Fruit fly (Drosophila melanogaster) whole organism, embryonic: ENCODE measurements around the gene CG32801.

Experiments
- BEAF-32 ChIP-seq: fragments of 200-800 bp; sonication (Bioruptor generic); optimal IDR thresholded peaks from 3 replicates; lab custom pipeline; 2017; ENCODE audit warnings: missing biosample characterization, missing genetic modification characterization, mild to moderate bottlenecking, moderate library complexity, missing genetic modification reagents
- CG10267 ChIP-seq: fragments of 200-800 bp; sonication (Bioruptor generic); optimal IDR thresholded peaks from 2 replicates; lab custom pipeline; 2018; ENCODE audit warnings: missing biosample characterization, mild to moderate bottlenecking, missing genetic modification characterization, moderate library complexity
- CG14014 ChIP-seq: fragments of 200-800 bp; sonication (Bioruptor generic); IDR thresholded peaks from 2 replicates; pipeline ENCODE4 v1.3.6; 2022; ENCODE audit warnings: missing biosample characterization, missing genetic modification characterization
- CG14667 ChIP-seq: fragments of 200-800 bp; sonication (Bioruptor generic); IDR thresholded peaks from 2 replicates; pipeline ENCODE4 v1.3.6; 2022; ENCODE audit warnings: missing biosample characterization, missing genetic modification characterization
- CG14710 ChIP-seq: fragments of 200-800 bp; sonication (Bioruptor generic); optimal IDR thresholded peaks from 3 replicates; lab custom pipeline; 2019; ENCODE audit warnings: missing biosample characterization, mild to moderate bottlenecking, missing genetic modification characterization, moderate library complexity
- CG15696 ChIP-seq: fragments of 200-800 bp; sonication (Bioruptor generic); optimal IDR thresholded peaks from 2 replicates; lab custom pipeline; 2019; ENCODE audit warnings: missing biosample characterization, mild to moderate bottlenecking, missing genetic modification characterization, moderate library complexity
- CG16863 ChIP-seq: fragments of 200-800 bp; sonication (Bioruptor generic); optimal IDR thresholded peaks from 3 replicates; lab custom pipeline; 2016; ENCODE audit warnings: missing biosample characterization, missing genetic modification characterization
- CG17385 ChIP-seq: fragments of 200-800 bp; sonication (Bioruptor generic); optimal IDR thresholded peaks from 3 replicates; lab custom pipeline; 2018; ENCODE audit warnings: missing biosample characterization, mild to moderate bottlenecking, missing genetic modification characterization
- CG17912 ChIP-seq: fragments of 200-800 bp; sonication (Bioruptor generic); optimal IDR thresholded peaks from 2 replicates; lab custom pipeline; 2018; ENCODE audit warnings: missing biosample characterization, mild to moderate bottlenecking, missing genetic modification characterization
- CG18262 ChIP-seq: fragments of 200-800 bp; optimal IDR thresholded peaks from 3 replicates; lab custom pipeline; 2019; ENCODE audit warnings: missing biosample characterization, mild to moderate bottlenecking, missing genetic modification characterization, moderate library complexity
- CG2116 ChIP-seq: fragments of 200-800 bp; sonication (Bioruptor generic); optimal IDR thresholded peaks from 3 replicates; lab custom pipeline; 2018; ENCODE audit warnings: missing biosample characterization, mild to moderate bottlenecking, missing genetic modification characterization
- CG30020 ChIP-seq: fragments of 200-800 bp; optimal IDR thresholded peaks from 2 replicates; lab custom pipeline; 2019; ENCODE audit warnings: missing biosample characterization, mild to moderate bottlenecking, missing genetic modification characterization, moderate library complexity
- CG32772 ChIP-seq: fragments of 200-800 bp; sonication (Bioruptor generic); IDR thresholded peaks from 2 replicates; pipeline ENCODE4 v1.3.6; 2022; ENCODE audit warnings: missing biosample characterization, missing genetic modification characterization
- CG3995 ChIP-seq: fragments of 200-800 bp; sonication (Bioruptor generic); optimal IDR thresholded peaks from 3 replicates; lab custom pipeline; 2016; ENCODE audit warnings: missing biosample characterization, missing genetic modification characterization
- CG4617 ChIP-seq: fragments of 200-800 bp; sonication (Bioruptor generic); optimal IDR thresholded peaks from 3 replicates; lab custom pipeline; 2016; ENCODE audit warnings: missing biosample characterization, missing genetic modification characterization, borderline replicate concordance
- CG8924 ChIP-seq: fragments of 200-800 bp; optimal IDR thresholded peaks from 3 replicates; lab custom pipeline; 2019; ENCODE audit warnings: missing biosample characterization, mild to moderate bottlenecking, missing genetic modification characterization, moderate library complexity
- CG9797 ChIP-seq: fragments of 200-800 bp; sonication (Bioruptor generic); optimal IDR thresholded peaks from 3 replicates; lab custom pipeline; 2018; ENCODE audit warnings: missing biosample characterization, mild to moderate bottlenecking, missing genetic modification characterization
- Camta ChIP-seq: fragments of 200-800 bp; sonication (Bioruptor generic); optimal IDR thresholded peaks from 2 replicates; lab custom pipeline; 2016; ENCODE audit warnings: missing biosample characterization, missing genetic modification characterization
- Dll ChIP-seq: fragments of 200-800 bp; sonication (Bioruptor generic); IDR thresholded peaks from 4 replicates; pipeline ENCODE4 v1.3.6; 2022; ENCODE audit warnings: missing biosample characterization, missing genetic modification characterization; ENCODE audit not compliant: partially characterized antibody
- Dp ChIP-seq: fragments of 200-800 bp; sonication (Bioruptor generic); optimal IDR thresholded peaks from 2 replicates; lab custom pipeline; 2018; ENCODE audit warnings: missing biosample characterization, mild to moderate bottlenecking, missing genetic modification characterization, moderate library complexity
- Elba2 ChIP-seq: fragments of 200-800 bp; sonication (Bioruptor generic); optimal IDR thresholded peaks from 3 replicates; lab custom pipeline; 2016; ENCODE audit warnings: missing biosample characterization, missing genetic modification characterization
- Ets97D ChIP-seq: fragments of 200-800 bp; sonication (Bioruptor generic); optimal IDR thresholded peaks from 3 replicates; lab custom pipeline; 2016; ENCODE audit warnings: missing biosample characterization, missing genetic modification characterization
- Hr39 ChIP-seq: fragments of >200 bp; optimal IDR thresholded peaks from 2 replicates; lab custom pipeline; 2017
- MESR4 ChIP-seq: fragments of 200-800 bp; sonication (Bioruptor generic); optimal IDR thresholded peaks from 2 replicates; lab custom pipeline; 2018; ENCODE audit warnings: missing biosample characterization, mild to moderate bottlenecking, missing genetic modification characterization, moderate library complexity
- Med ChIP-seq: fragments of 200-800 bp; sonication (Bioruptor generic); peaks from one replicate; lab custom pipeline; 2016; ENCODE audit warnings: missing biosample characterization, missing genetic modification characterization, mild to moderate bottlenecking, inconsistent platforms, moderate library complexity
- Mrtf ChIP-seq: fragments of 200-800 bp; sonication (Bioruptor generic); IDR thresholded peaks from 3 replicates; pipeline ENCODE4 v1.3.6; 2022; ENCODE audit warnings: missing biosample characterization, missing genetic modification characterization
- Nf-YC ChIP-seq: fragments of 200-800 bp; optimal IDR thresholded peaks from 3 replicates; lab custom pipeline; 2019; ENCODE audit warnings: missing biosample characterization, mild to moderate bottlenecking, missing genetic modification characterization, moderate library complexity
- Sin3A ChIP-seq: fragments of >200 bp; optimal IDR thresholded peaks from 2 replicates; lab custom pipeline; 2018
- Sry-δ ChIP-seq: fragments of 200-800 bp; sonication (Bioruptor generic); optimal IDR thresholded peaks from 2 replicates; lab custom pipeline; 2016; ENCODE audit warnings: missing biosample characterization, missing genetic modification characterization
- TFAM ChIP-seq: fragments of 200-800 bp; sonication (Bioruptor generic); optimal IDR thresholded peaks from 2 replicates; lab custom pipeline; 2017; ENCODE audit warnings: missing biosample characterization, missing genetic modification characterization, inconsistent platforms
- YL-1 ChIP-seq: fragments of 200-800 bp; sonication (Bioruptor generic); optimal IDR thresholded peaks from 3 replicates; lab custom pipeline; 2017; ENCODE audit warnings: missing biosample characterization, mild to moderate bottlenecking, missing genetic modification characterization
- cg ChIP-seq: fragments of 200-800 bp; sonication (Bioruptor generic); optimal IDR thresholded peaks from 3 replicates; lab custom pipeline; 2019; ENCODE audit warnings: missing biosample characterization, mild to moderate bottlenecking, missing genetic modification characterization, moderate library complexity
- gfzf ChIP-seq: fragments of 200-800 bp; sonication (Bioruptor generic); optimal IDR thresholded peaks from 2 replicates; lab custom pipeline; 2016; ENCODE audit warnings: missing biosample characterization, mild to moderate bottlenecking, missing genetic modification characterization, moderate library complexity
- hkb ChIP-seq, 2 experiments: fragments of 200-800 bp in 1 of 2; fragments of >200 bp in 1 of 2; sonication (Bioruptor generic) in 1 of 2; IDR thresholded peaks in 1 of 2; optimal IDR thresholded peaks in 1 of 2; 2 replicates each; pipeline versions ENCODE4 v1.3.6 to Lab custom; 2017 to 2022; ENCODE audit warnings: missing biosample characterization in 1 of 2, missing genetic modification characterization in 1 of 2
- kni ChIP-seq: fragments of 200-800 bp; sonication (Bioruptor generic); optimal IDR thresholded peaks from 3 replicates; lab custom pipeline; 2017; ENCODE audit warnings: mild to moderate bottlenecking, missing biosample characterization, missing genetic modification reagents, missing genetic modification characterization
- nmo ChIP-seq: fragments of 200-800 bp; sonication (Bioruptor generic); optimal IDR thresholded peaks from 2 replicates; lab custom pipeline; 2018; ENCODE audit warnings: missing biosample characterization, mild to moderate bottlenecking, missing genetic modification characterization, moderate library complexity
- oc ChIP-seq: fragments of 200-800 bp; sonication (Bioruptor generic); optimal IDR thresholded peaks from 2 replicates; lab custom pipeline; 2018; ENCODE audit warnings: missing biosample characterization, mild to moderate bottlenecking, missing genetic modification characterization, moderate library complexity
- pzg ChIP-seq: fragments of 200-800 bp; sonication (Bioruptor generic); optimal IDR thresholded peaks from 3 replicates; lab custom pipeline; 2018; ENCODE audit warnings: missing biosample characterization, mild to moderate bottlenecking, missing genetic modification characterization, moderate library complexity
- sd ChIP-seq: fragments of 200-800 bp; sonication (Bioruptor generic); optimal IDR thresholded peaks from 3 replicates; lab custom pipeline; 2018; ENCODE audit warnings: missing biosample characterization, mild to moderate bottlenecking, missing genetic modification characterization, moderate library complexity
- sens ChIP-seq: fragments of 200-800 bp; sonication (Bioruptor generic); peaks from one replicate; lab custom pipeline; 2016; ENCODE audit warnings: missing biosample characterization, missing genetic modification characterization
- sna ChIP-seq: fragments of 200-800 bp; sonication (Bioruptor generic); IDR thresholded peaks from 2 replicates; pipeline ENCODE4 v1.3.6; 2022; ENCODE audit warnings: missing biosample characterization, missing genetic modification characterization; ENCODE audit not compliant: partially characterized antibody
- sqz ChIP-seq: fragments of 200-800 bp; sonication (Bioruptor generic); optimal IDR thresholded peaks from 3 replicates; lab custom pipeline; 2018; ENCODE audit warnings: missing biosample characterization, mild to moderate bottlenecking, missing genetic modification characterization
- stwl ChIP-seq: fragments of 200-800 bp; sonication (Bioruptor generic); optimal IDR thresholded peaks from 3 replicates; lab custom pipeline; 2018; ENCODE audit warnings: missing biosample characterization, mild to moderate bottlenecking, missing genetic modification characterization, moderate library complexity
- trem ChIP-seq: fragments of 200-800 bp; optimal IDR thresholded peaks from 3 replicates; lab custom pipeline; 2019; ENCODE audit warnings: missing biosample characterization, mild to moderate bottlenecking, missing genetic modification characterization, moderate library complexity
- zen ChIP-seq: fragments of 200-800 bp; sonication (Bioruptor generic); optimal IDR thresholded peaks from 3 replicates; lab custom pipeline; 2018; ENCODE audit warnings: missing biosample characterization, mild to moderate bottlenecking, missing genetic modification characterization, moderate library complexity

Gene CG32801

dm6 chrX:1877107-1877736, 25.8 kb downstream of the CG32801 start, which contains the start of the genes CG14817 and CG14805 (continued):
- TF ChIP-seq CG3995 (GFP tag; lab: Kevin White, UChicago) (peak; percentile 54), CG18262 (tag; lab: Kevin White, UChicago) (peak; percentile 58), Mrtf (GFP tag; lab: Robert Waterston, UW) (0 out of 3 replicates have a peak, but pooled peaks have one; percentile 8), sna (GFP tag; lab: Robert Waterston, UW) (0 out of 2 replicates have a peak, but pooled peaks have one; percentile 49), zen (tag; lab: Kevin White, UChicago) (peak; percentile 37)
- TF ChIP-seq, all 482 proteins: peak for 259

dm6 chrX:1873515-1874126, 29.4 kb downstream of the CG32801 start, which contains the start of the genes Pgam5 and Vps26:
TSS of gene Pgam5 (minus strand) at chrX:1873565.
TSS of gene Vps26 (plus strand) at chrX:1873853.
- TF ChIP-seq Camta, result no peak
- no peak for TF ChIP-seq CG14014 (GFP tag; lab: Robert Waterston, UW)
- TF ChIP-seq CG32772, result 0 out of 2 replicates have a peak, but pooled peaks have one; percentile 28
- 0 out of 4 replicates have a peak, but pooled peaks have one; percentile 21 for TF ChIP-seq Dll
- peak; percentile 15 for TF ChIP-seq hkb (optimal IDR thresholded peaks at IDR 0.05; lab: Kevin White, UChicago)
- no peak for TF ChIP-seq hkb (GFP tag; IDR thresholded peaks at IDR 0.05; lab: Robert Waterston, UW)
- TF ChIP-seq CG30020 (tag; lab: Kevin White, UChicago), result peak; percentile 48
- TF ChIP-seq sens (GFP tag; lab: Kevin White, UChicago), result peak; percentile 49
- peak; percentile 66 for TF ChIP-seq cg
- peak; percentile 47 for TF ChIP-seq nmo (GFP tag; lab: Kevin White, UChicago)
- peak; percentile 60 for TF ChIP-seq trem (tag; lab: Kevin White, UChicago)
- TF ChIP-seq sqz (GFP tag; lab: Kevin White, UChicago), result peak; percentile 97
- peak; percentile 73 for TF ChIP-seq Med (GFP tag; lab: Kevin White, UChicago)
- TF ChIP-seq MESR4 (GFP tag; lab: Kevin White, UChicago), result peak; percentile 76
- peak; percentile 72 for TF ChIP-seq YL-1 (GFP tag; lab: Kevin White, UChicago)
- TF ChIP-seq TFAM (GFP tag; lab: Kevin White, UChicago), result no peak
- TF ChIP-seq oc (tag; lab: Kevin White, UChicago), result no peak
- peak; percentile 76 for TF ChIP-seq sd (tag; lab: Kevin White, UChicago)
- no peak for TF ChIP-seq CG8924 (tag; lab: Kevin White, UChicago)
- TF ChIP-seq BEAF-32, result peak; percentile 51
- TF ChIP-seq CG9797 (GFP tag; lab: Kevin White, UChicago), result peak; percentile 69
- TF ChIP-seq Elba2 (GFP tag; lab: Kevin White, UChicago), result peak; percentile 83
- TF ChIP-seq Sry-δ (GFP tag; lab: Kevin White, UChicago), result peak; percentile 38
- TF ChIP-seq CG14710, result peak; percentile 52
- peak; percentile 67 for TF ChIP-seq gfzf (GFP tag; lab: Kevin White, UChicago)
- no peak for TF ChIP-seq CG15696 (tag; lab: Kevin White, UChicago)
- no peak for TF ChIP-seq CG17912 (GFP tag; lab: Kevin White, UChicago)
- peak; percentile 23 for TF ChIP-seq stwl (tag; lab: Kevin White, UChicago)
- TF ChIP-seq Sin3A (lab: Kevin White, UChicago), result peak; percentile 51
- TF ChIP-seq zen (tag; lab: Kevin White, UChicago), result peak; percentile 26
- peak; percentile 49 for TF ChIP-seq Ets97D
- TF ChIP-seq CG16863, result no peak
- peak; percentile 12 for TF ChIP-seq Nf-YC (tag; lab: Kevin White, UChicago)
- TF ChIP-seq Hr39, result no peak
- no peak for TF ChIP-seq kni (GFP tag; lab: Kevin White, UChicago)
- TF ChIP-seq CG14667 (GFP tag; lab: Robert Waterston, UW), result no peak
- peak; percentile 95 for TF ChIP-seq CG17385 (GFP tag; lab: Kevin White, UChicago)
- peak; percentile 21 for TF ChIP-seq Dp (GFP tag; lab: Kevin White, UChicago)
- TF ChIP-seq CG10267, result peak; percentile 39
- peak; percentile 48 for TF ChIP-seq CG4617 (GFP tag; lab: Kevin White, UChicago)
- peak; percentile 30 for TF ChIP-seq CG2116 (GFP tag; lab: Kevin White, UChicago)
- peak; percentile 61 for TF ChIP-seq pzg (GFP tag; lab: Kevin White, UChicago)
